Worm (Caenorhabditis elegans): ENCODE data around the gene F20G2.1.

ce11 chrV:13785767-13786166 lies 32.4 kb upstream of the F20G2.1 start:
- no peak for TF ChIP-seq snpc-4 (tag; optimal IDR thresholded peaks at IDR 0.05)
- no peak for TF ChIP-seq blmp-1 (tag; optimal IDR thresholded peaks at IDR 0.05)
- TF ChIP-seq elt-1 (tag; optimal IDR thresholded peaks at IDR 0.05; ENCODE audit: borderline replicate concordance, insufficient read depth), result no peak
- no peak for TF ChIP-seq unc-62 (GFP tag; optimal IDR thresholded peaks at IDR 0.05)
- no peak for TF ChIP-seq unc-39 (tag; optimal IDR thresholded peaks at IDR 0.05)
- TF ChIP-seq ztf-11 (tag; optimal IDR thresholded peaks at IDR 0.05), result no peak
- no peak for TF ChIP-seq nhr-237 (tag; optimal IDR thresholded peaks at IDR 0.05)
- TF ChIP-seq nhr-28 (tag; optimal IDR thresholded peaks at IDR 0.05), result no peak
- no peak for TF ChIP-seq sem-2 (GFP tag; optimal IDR thresholded peaks at IDR 0.05)
- no peak for TF ChIP-seq pha-4 (tag; optimal IDR thresholded peaks at IDR 0.05)
- TF ChIP-seq mab-5 (tag; optimal IDR thresholded peaks at IDR 0.05), result no peak
- TF ChIP-seq flh-1 (GFP tag; optimal IDR thresholded peaks at IDR 0.05), result no peak
